Fruit fly (Drosophila melanogaster) whole organism, embryonic: ENCODE data around the gene Leash.
A peak's percentile ranks its signal among the peaks of the same experiment; 100 is the strongest.

Source experiments
- Abd-B ChIP-seq: fragments of 200-800 bp; sonication (Bioruptor generic); optimal IDR thresholded peaks from 2 replicates; lab custom pipeline; 2018; ENCODE audit warnings: missing biosample characterization, mild to moderate bottlenecking, missing genetic modification characterization, moderate library complexity
- Adf1 ChIP-seq: fragments of 200-800 bp; sonication (Bioruptor generic); IDR thresholded peaks from 2 replicates; pipeline ENCODE4 v1.3.6; 2022; ENCODE audit warnings: missing biosample characterization, missing genetic modification characterization
- B-H1 ChIP-seq: fragments of 200-800 bp; sonication (Bioruptor generic); IDR thresholded peaks from 3 replicates; pipeline ENCODE4 v1.3.6; 2022; ENCODE audit warnings: missing biosample characterization, missing genetic modification characterization
- BEAF-32 ChIP-seq: fragments of 200-800 bp; sonication (Bioruptor generic); optimal IDR thresholded peaks from 3 replicates; lab custom pipeline; 2017; ENCODE audit warnings: missing biosample characterization, missing genetic modification characterization, mild to moderate bottlenecking, moderate library complexity, missing genetic modification reagents
- Blimp-1 ChIP-seq: fragments of 200-800 bp; sonication (Bioruptor generic); optimal IDR thresholded peaks from 3 replicates; lab custom pipeline; 2018; ENCODE audit warnings: missing biosample characterization, missing genetic modification characterization, mild to moderate bottlenecking, moderate library complexity, missing genetic modification reagents
- CG10267 ChIP-seq: fragments of 200-800 bp; sonication (Bioruptor generic); optimal IDR thresholded peaks from 2 replicates; lab custom pipeline; 2018; ENCODE audit warnings: missing biosample characterization, mild to moderate bottlenecking, missing genetic modification characterization, moderate library complexity
- CG10543 ChIP-seq: fragments of 200-800 bp; sonication (Bioruptor generic); optimal IDR thresholded peaks from 3 replicates; lab custom pipeline; 2017; ENCODE audit warnings: missing biosample characterization, mild to moderate bottlenecking, missing genetic modification characterization, moderate library complexity
- CG13624 ChIP-seq: fragments of 200-800 bp; sonication (Bioruptor generic); optimal IDR thresholded peaks from 2 replicates; lab custom pipeline; 2016; ENCODE audit warnings: missing biosample characterization, missing genetic modification characterization
- CG13894 ChIP-seq: fragments of 200-800 bp; sonication (Bioruptor generic); optimal IDR thresholded peaks from 3 replicates; lab custom pipeline; 2018; ENCODE audit warnings: missing biosample characterization, mild to moderate bottlenecking, missing genetic modification characterization, moderate library complexity
- CG14441 ChIP-seq: fragments of 200-800 bp; sonication (Bioruptor generic); IDR thresholded peaks from 2 replicates; pipeline ENCODE4 v1.3.6; 2022; ENCODE audit warnings: missing biosample characterization, missing genetic modification characterization
- CG14710 ChIP-seq: fragments of 200-800 bp; sonication (Bioruptor generic); optimal IDR thresholded peaks from 3 replicates; lab custom pipeline; 2019; ENCODE audit warnings: missing biosample characterization, mild to moderate bottlenecking, missing genetic modification characterization, moderate library complexity
- CG14860 ChIP-seq: fragments of 200-800 bp; sonication (Bioruptor generic); IDR thresholded peaks from 3 replicates; pipeline ENCODE4 v1.3.6; 2022; ENCODE audit warnings: missing biosample characterization, missing genetic modification characterization; ENCODE audit not compliant: partially characterized antibody
- CG15011 ChIP-seq: fragments of 200-800 bp; sonication (Bioruptor generic); optimal IDR thresholded peaks from 3 replicates; lab custom pipeline; 2018; ENCODE audit warnings: missing biosample characterization, mild to moderate bottlenecking, missing genetic modification characterization
- CG17328 ChIP-seq: fragments of 200-800 bp; sonication (Bioruptor generic); IDR thresholded peaks from 2 replicates; pipeline ENCODE4 v1.3.6; 2022; ENCODE audit warnings: missing biosample characterization, missing genetic modification characterization
- CG2875 ChIP-seq: fragments of 200-800 bp; sonication (Bioruptor generic); optimal IDR thresholded peaks from 2 replicates; lab custom pipeline; 2017; ENCODE audit warnings: missing biosample characterization, mild to moderate bottlenecking, missing genetic modification characterization, missing genetic modification reagents
- CG32532 ChIP-seq: fragments of 200-800 bp; sonication (Bioruptor generic); IDR thresholded peaks from 2 replicates; pipeline ENCODE4 v1.3.6; 2022; ENCODE audit warnings: missing biosample characterization, missing genetic modification characterization
- CG3847 ChIP-seq: fragments of 200-800 bp; sonication (Bioruptor generic); IDR thresholded peaks from 2 replicates; pipeline ENCODE4 v1.3.6; 2022; ENCODE audit warnings: missing biosample characterization, missing genetic modification characterization
- CG5180 ChIP-seq: fragments of 200-800 bp; sonication (Bioruptor generic); optimal IDR thresholded peaks from 3 replicates; lab custom pipeline; 2017; ENCODE audit warnings: missing biosample characterization, missing genetic modification characterization, mild to moderate bottlenecking, moderate library complexity, missing genetic modification reagents
- CG7372 ChIP-seq: fragments of 200-800 bp; sonication (Bioruptor generic); IDR thresholded peaks from 2 replicates; pipeline ENCODE4 v1.3.6; 2022; ENCODE audit warnings: missing biosample characterization, missing genetic modification characterization
- CG9215 ChIP-seq: fragments of 200-800 bp; sonication (Bioruptor generic); IDR thresholded peaks from 2 replicates; pipeline ENCODE4 v1.3.6; 2022; ENCODE audit warnings: missing biosample characterization, missing genetic modification characterization
- Camta ChIP-seq: fragments of 200-800 bp; sonication (Bioruptor generic); optimal IDR thresholded peaks from 2 replicates; lab custom pipeline; 2016; ENCODE audit warnings: missing biosample characterization, missing genetic modification characterization
- D19A ChIP-seq: fragments of 200-800 bp; optimal IDR thresholded peaks from 3 replicates; lab custom pipeline; 2019; ENCODE audit warnings: missing biosample characterization, mild to moderate bottlenecking, missing genetic modification characterization, moderate library complexity
- Dp ChIP-seq: fragments of 200-800 bp; sonication (Bioruptor generic); optimal IDR thresholded peaks from 2 replicates; lab custom pipeline; 2018; ENCODE audit warnings: missing biosample characterization, mild to moderate bottlenecking, missing genetic modification characterization, moderate library complexity
- HLH4C ChIP-seq: fragments of 200-800 bp; sonication (Bioruptor generic); IDR thresholded peaks from 3 replicates; pipeline ENCODE4 v1.3.6; 2022; ENCODE audit warnings: missing biosample characterization, missing genetic modification characterization; ENCODE audit not compliant: partially characterized antibody
- HLHmδ ChIP-seq: fragments of 200-800 bp; sonication (Bioruptor generic); optimal IDR thresholded peaks from 2 replicates; lab custom pipeline; 2018; ENCODE audit warnings: missing biosample characterization, mild to moderate bottlenecking, missing genetic modification characterization, moderate library complexity
- MTF-1 ChIP-seq: fragments of 200-800 bp; sonication (Bioruptor generic); optimal IDR thresholded peaks from 2 replicates; lab custom pipeline; 2018; ENCODE audit warnings: missing biosample characterization, mild to moderate bottlenecking, missing genetic modification characterization, borderline replicate concordance
- Mrtf ChIP-seq: fragments of 200-800 bp; sonication (Bioruptor generic); IDR thresholded peaks from 3 replicates; pipeline ENCODE4 v1.3.6; 2022; ENCODE audit warnings: missing biosample characterization, missing genetic modification characterization
- Spps ChIP-seq: fragments of 200-800 bp; sonication (Bioruptor generic); optimal IDR thresholded peaks from 2 replicates; lab custom pipeline; 2018; ENCODE audit warnings: missing biosample characterization, mild to moderate bottlenecking, missing genetic modification characterization
- Xbp1 ChIP-seq: fragments of 200-800 bp; sonication (Bioruptor generic); optimal IDR thresholded peaks from 3 replicates; lab custom pipeline; 2016; ENCODE audit warnings: missing biosample characterization, mild to moderate bottlenecking, missing genetic modification characterization
- amos ChIP-seq: fragments of 200-800 bp; sonication (Bioruptor generic); IDR thresholded peaks from 2 replicates; pipeline ENCODE4 v1.3.6; 2022; ENCODE audit warnings: missing biosample characterization, missing genetic modification characterization; ENCODE audit not compliant: partially characterized antibody
- bbx ChIP-seq: fragments of 200-800 bp; sonication (Bioruptor generic); IDR thresholded peaks from 2 replicates; pipeline ENCODE4 v1.3.6; 2022; ENCODE audit warnings: missing biosample characterization, missing genetic modification characterization; ENCODE audit not compliant: partially characterized antibody
- bsh ChIP-seq, 2 experiments: fragments of 200-800 bp; sonication (Bioruptor generic); optimal IDR thresholded peaks; 2 replicates each; lab custom pipeline; 2017 to 2018; ENCODE audit warnings: mild to moderate bottlenecking in 2 of 2, missing biosample characterization in 2 of 2, missing genetic modification characterization in 2 of 2, moderate library complexity in 1 of 2
- dan ChIP-seq: fragments of 200-800 bp; sonication (Bioruptor generic); IDR thresholded peaks from 2 replicates; pipeline ENCODE4 v1.3.6; 2022; ENCODE audit warnings: missing biosample characterization, missing genetic modification characterization
- fd64A ChIP-seq: fragments of 200-800 bp; sonication (Bioruptor generic); optimal IDR thresholded peaks from 3 replicates; lab custom pipeline; 2018; ENCODE audit warnings: missing biosample characterization, mild to moderate bottlenecking, missing genetic modification characterization
- jigr1 ChIP-seq: fragments of 200-800 bp; sonication (Bioruptor generic); IDR thresholded peaks from 3 replicates; pipeline ENCODE4 v1.3.6; 2022; ENCODE audit warnings: missing biosample characterization, missing genetic modification characterization
- kah ChIP-seq: fragments of 200-800 bp; sonication (Bioruptor generic); optimal IDR thresholded peaks from 2 replicates; lab custom pipeline; 2018; ENCODE audit warnings: missing biosample characterization, mild to moderate bottlenecking, missing genetic modification characterization
- knrl ChIP-seq: fragments of 200-800 bp; sonication (Bioruptor generic); IDR thresholded peaks from 3 replicates; pipeline ENCODE4 v1.3.6; 2022; ENCODE audit warnings: missing biosample characterization, missing genetic modification characterization; ENCODE audit not compliant: partially characterized antibody
- mam ChIP-seq: fragments of 200-800 bp; sonication (Bioruptor generic); optimal IDR thresholded peaks from 3 replicates; lab custom pipeline; 2016; ENCODE audit warnings: missing biosample characterization, missing genetic modification characterization
- onecut ChIP-seq: fragments of 200-800 bp; sonication (Bioruptor generic); IDR thresholded peaks from 2 replicates; pipeline ENCODE4 v1.3.6; 2022; ENCODE audit warnings: missing biosample characterization, missing genetic modification characterization
- prd ChIP-seq, 3 experiments: fragments of >200 bp in 2 of 3; fragments of 200-800 bp in 1 of 3; sonication (Bioruptor generic) in 1 of 3; optimal IDR thresholded peaks in 2 of 3; IDR thresholded peaks in 1 of 3; 2 replicates in 2 of 3; 3 replicates in 1 of 3; pipeline versions ENCODE4 v1.3.6 to Lab custom; 2017 to 2022; ENCODE audit warnings: missing biosample characterization in 1 of 3, missing genetic modification characterization in 1 of 3
- pum ChIP-seq: fragments of 200-800 bp; sonication (Bioruptor generic); optimal IDR thresholded peaks from 2 replicates; lab custom pipeline; 2016; ENCODE audit warnings: missing biosample characterization, missing genetic modification characterization
- sisA ChIP-seq: fragments of 200-800 bp; sonication (Bioruptor generic); IDR thresholded peaks from 2 replicates; pipeline ENCODE4 v1.3.6; 2022; ENCODE audit warnings: missing biosample characterization, missing genetic modification characterization
- sna ChIP-seq: fragments of 200-800 bp; sonication (Bioruptor generic); IDR thresholded peaks from 2 replicates; pipeline ENCODE4 v1.3.6; 2022; ENCODE audit warnings: missing biosample characterization, missing genetic modification characterization; ENCODE audit not compliant: partially characterized antibody
- sug ChIP-seq: fragments of 200-800 bp; optimal IDR thresholded peaks from 2 replicates; lab custom pipeline; 2019; ENCODE audit warnings: missing biosample characterization, mild to moderate bottlenecking, missing genetic modification characterization, moderate library complexity
- ttk ChIP-seq: fragments of 200-800 bp; sonication (Bioruptor generic); IDR thresholded peaks from 2 replicates; pipeline ENCODE4 v2.1.2; 2022; ENCODE audit warnings: missing biosample characterization, missing genetic modification characterization
- tup ChIP-seq: fragments of 200-800 bp; sonication (Bioruptor generic); optimal IDR thresholded peaks from 2 replicates; lab custom pipeline; 2016; ENCODE audit warnings: missing biosample characterization, mild to moderate bottlenecking, missing genetic modification characterization, moderate library complexity
- wek ChIP-seq: fragments of 200-800 bp; sonication (Bioruptor generic); optimal IDR thresholded peaks from 3 replicates; lab custom pipeline; 2018; ENCODE audit warnings: missing biosample characterization, mild to moderate bottlenecking, missing genetic modification characterization, moderate library complexity

The Leash gene

DNA sequence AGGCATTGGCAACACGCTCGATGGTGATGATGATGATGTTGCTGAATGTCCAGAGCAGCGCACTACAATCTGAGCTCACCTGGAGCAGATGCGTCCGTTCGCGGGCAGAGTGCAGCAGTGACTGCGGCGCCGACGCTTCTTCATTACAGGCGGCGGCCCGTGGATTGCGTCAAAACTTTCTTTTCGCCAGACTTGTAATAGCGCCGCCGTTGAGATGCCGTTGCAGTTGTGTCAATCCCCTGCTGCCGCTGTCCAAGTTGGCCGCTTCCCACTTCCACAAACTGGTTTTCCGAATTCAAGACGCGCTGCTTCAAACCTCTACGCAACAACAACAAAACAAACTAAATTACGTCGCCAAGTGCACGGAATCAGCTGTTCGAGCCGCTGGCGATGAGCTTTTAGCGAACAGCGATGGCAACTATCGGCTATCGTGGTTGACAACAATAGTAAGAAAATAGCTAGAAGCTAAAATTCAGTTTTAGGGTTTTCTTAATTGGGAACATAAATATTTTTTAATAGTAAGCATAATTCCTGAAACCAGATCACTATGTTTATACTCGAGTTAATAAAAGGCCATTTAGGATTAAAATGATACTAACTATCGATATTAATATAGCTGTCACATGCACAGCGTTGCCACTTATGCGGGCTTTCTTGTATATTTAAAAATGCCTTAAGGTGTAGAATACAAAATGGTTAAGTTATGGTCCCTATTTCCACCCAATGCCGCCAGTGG is 3.3 kb upstream of the Leash start, which contains the start of gene Tpc1 (continued):
- no peak for TF ChIP-seq wek (GFP tag; lab: Kevin White, UChicago)
- peak; percentile 55 for TF ChIP-seq bbx (GFP tag; lab: Robert Waterston, UW)
- no peak for TF ChIP-seq tup (GFP tag; lab: Kevin White, UChicago)
- peak; percentile 94 for TF ChIP-seq sna (GFP tag; lab: Robert Waterston, UW)
- TF ChIP-seq Camta (GFP tag; lab: Kevin White, UChicago) = no peak
- TF ChIP-seq CG2875 = no peak
- peak; percentile 82; the same call in 1 of the 2 replicates for TF ChIP-seq amos (GFP tag; lab: Robert Waterston, UW)
- TF ChIP-seq bsh (GFP tag; optimal IDR thresholded peaks at IDR 0.05; lab: Kevin White, UChicago) = peak in 1 of 2 experiments; percentile 12
- TF ChIP-seq CG3847 (GFP tag; lab: Robert Waterston, UW) = peak; percentile 49; the same call in 1 of the 2 replicates
- TF ChIP-seq CG5180 (GFP tag; lab: Kevin White, UChicago) = peak; percentile 94
- TF ChIP-seq HLH4C (GFP tag; lab: Robert Waterston, UW) = peak; percentile 77
- peak; percentile 35 for TF ChIP-seq CG13894 (tag; lab: Kevin White, UChicago)
- peak; percentile 9 for TF ChIP-seq CG10543 (GFP tag; lab: Kevin White, UChicago)
- TF ChIP-seq CG14860 (GFP tag; lab: Robert Waterston, UW) = peak; percentile 68; the same call in 2 of the 3 replicates
- TF ChIP-seq CG10267 = peak; percentile 55
- no peak for TF ChIP-seq Mrtf (GFP tag; lab: Robert Waterston, UW)
- TF ChIP-seq onecut (GFP tag; lab: Robert Waterston, UW) = no peak
- no peak for TF ChIP-seq fd64A (GFP tag; lab: Kevin White, UChicago)
- no peak for TF ChIP-seq CG9215
- peak; percentile 36 for TF ChIP-seq HLHmδ
- TF ChIP-seq kah (GFP tag; lab: Kevin White, UChicago) = no peak
- TF ChIP-seq CG14710 (tag; lab: Kevin White, UChicago) = peak; percentile 62
- TF ChIP-seq B-H1 (GFP tag; lab: Robert Waterston, UW) = no peak
- peak; percentile 27 for TF ChIP-seq pum (GFP tag; lab: Kevin White, UChicago)
- peak; percentile 48 for TF ChIP-seq Abd-B
- TF ChIP-seq BEAF-32 (GFP tag; lab: Kevin White, UChicago) = peak; percentile 95
- TF ChIP-seq Dp = peak; percentile 89
- TF ChIP-seq jigr1 (GFP tag; lab: Robert Waterston, UW) = no peak
- no peak for TF ChIP-seq Spps
- TF ChIP-seq knrl (GFP tag; lab: Robert Waterston, UW) = peak; percentile 90
- TF ChIP-seq Xbp1 (GFP tag; lab: Kevin White, UChicago) = peak; percentile 57
- TF ChIP-seq CG13624 = peak; percentile 81
- no peak for TF ChIP-seq CG15011 (GFP tag; lab: Kevin White, UChicago)
- TF ChIP-seq sug (tag; lab: Kevin White, UChicago) = peak; percentile 65
- no peak; the same call in 1 of the 2 replicates for TF ChIP-seq sisA
- no peak for TF ChIP-seq prd (optimal IDR thresholded peaks at IDR 0.05; lab: Kevin White, UChicago)
- TF ChIP-seq prd (GFP tag; IDR thresholded peaks at IDR 0.05; lab: Robert Waterston, UW) = peak; percentile 29; the same call in 1 of the 3 replicates
- peak; percentile 46; the same call in 1 of the 2 replicates for TF ChIP-seq Adf1 (GFP tag; lab: Robert Waterston, UW)
- TF ChIP-seq CG14441 (GFP tag; lab: Robert Waterston, UW) = no peak
- TF ChIP-seq mam (GFP tag; lab: Kevin White, UChicago) = peak; percentile 55
- no peak for TF ChIP-seq MTF-1 (GFP tag; lab: Kevin White, UChicago)
- TF ChIP-seq CG7372 (GFP tag; lab: Robert Waterston, UW) = no peak
- no peak for TF ChIP-seq ttk (GFP tag; lab: Robert Waterston, UW)
- TF ChIP-seq dan (GFP tag; lab: Robert Waterston, UW) = no peak
- no peak for TF ChIP-seq CG17328 (GFP tag; lab: Robert Waterston, UW)
- peak; percentile 83 for TF ChIP-seq Blimp-1 (GFP tag; lab: Kevin White, UChicago)
- TF ChIP-seq D19A (tag; lab: Kevin White, UChicago) = no peak
- peak; percentile 46; the same call in 1 of the 2 replicates for TF ChIP-seq CG32532 (GFP tag; lab: Robert Waterston, UW)
